Fruit fly (Drosophila melanogaster) whole organism, embryonic: Measurements from ENCODE around the gene Drs.

ENCODE experiments used
- Bgb ChIP-seq: fragments of 200-800 bp; sonication (Bioruptor generic); IDR thresholded peaks from 2 replicates; pipeline ENCODE4 v1.3.6; 2022; ENCODE audit warnings: missing biosample characterization, missing genetic modification characterization; ENCODE audit not compliant: partially characterized antibody
- Blimp-1 ChIP-seq: fragments of 200-800 bp; sonication (Bioruptor generic); optimal IDR thresholded peaks from 3 replicates; lab custom pipeline; 2018; ENCODE audit warnings: missing biosample characterization, missing genetic modification characterization, mild to moderate bottlenecking, moderate library complexity, missing genetic modification reagents
- CG10209 ChIP-seq: fragments of 200-800 bp; sonication (Bioruptor generic); optimal IDR thresholded peaks from 3 replicates; lab custom pipeline; 2017; ENCODE audit warnings: missing biosample characterization, mild to moderate bottlenecking, missing genetic modification characterization, missing genetic modification reagents
- CG10959 ChIP-seq: fragments of 200-800 bp; sonication (Bioruptor generic); IDR thresholded peaks from 2 replicates; pipeline ENCODE4 v1.3.6; 2022; ENCODE audit warnings: missing biosample characterization, missing genetic modification characterization
- CG12155 ChIP-seq: fragments of 200-800 bp; sonication (Bioruptor generic); optimal IDR thresholded peaks from 3 replicates; lab custom pipeline; 2016; ENCODE audit warnings: missing biosample characterization, missing genetic modification characterization
- CG12299 ChIP-seq: fragments of 200-800 bp; sonication (Bioruptor generic); optimal IDR thresholded peaks from 2 replicates; lab custom pipeline; 2018; ENCODE audit warnings: missing biosample characterization, mild to moderate bottlenecking, missing genetic modification characterization
- CG12391 ChIP-seq: fragments of 200-800 bp; sonication (Bioruptor generic); optimal IDR thresholded peaks from 3 replicates; lab custom pipeline; 2018; ENCODE audit warnings: missing biosample characterization, mild to moderate bottlenecking, missing genetic modification characterization, moderate library complexity
- CG12744 ChIP-seq: fragments of 200-800 bp; sonication (Bioruptor generic); optimal IDR thresholded peaks from 2 replicates; lab custom pipeline; 2016; ENCODE audit warnings: missing biosample characterization, missing genetic modification characterization
- CG14965 ChIP-seq: fragments of 200-800 bp; sonication (Bioruptor generic); optimal IDR thresholded peaks from 2 replicates; lab custom pipeline; 2016; ENCODE audit warnings: missing biosample characterization, missing genetic modification characterization, borderline replicate concordance
- CG15601 ChIP-seq: fragments of 200-800 bp; sonication (Bioruptor generic); optimal IDR thresholded peaks from 3 replicates; lab custom pipeline; 2019; ENCODE audit warnings: missing biosample characterization, mild to moderate bottlenecking, missing genetic modification characterization, moderate library complexity
- CG1647 ChIP-seq: fragments of 200-800 bp; sonication (Bioruptor generic); optimal IDR thresholded peaks from 3 replicates; lab custom pipeline; 2016; ENCODE audit warnings: missing biosample characterization, missing genetic modification characterization
- CG17186 ChIP-seq: fragments of 200-800 bp; sonication (Bioruptor generic); optimal IDR thresholded peaks from 3 replicates; lab custom pipeline; 2017; ENCODE audit warnings: missing biosample characterization, missing genetic modification reagents, missing genetic modification characterization
- CG2678 ChIP-seq: fragments of 200-800 bp; sonication (Bioruptor generic); optimal IDR thresholded peaks from 3 replicates; lab custom pipeline; 2019; ENCODE audit warnings: missing biosample characterization, mild to moderate bottlenecking, missing genetic modification characterization, moderate library complexity
- CG2889 ChIP-seq: fragments of 200-800 bp; sonication (Bioruptor generic); IDR thresholded peaks from 3 replicates; pipeline ENCODE4 v1.3.6; 2022; ENCODE audit warnings: missing biosample characterization, missing genetic modification characterization
- CG30403 ChIP-seq: fragments of 200-800 bp; sonication (Bioruptor generic); optimal IDR thresholded peaks from 3 replicates; lab custom pipeline; 2016; ENCODE audit warnings: missing biosample characterization, missing genetic modification characterization
- CG3065 ChIP-seq: fragments of 200-800 bp; sonication (Bioruptor generic); optimal IDR thresholded peaks from 2 replicates; lab custom pipeline; 2016; ENCODE audit warnings: missing biosample characterization, missing genetic modification characterization
- CG3407 ChIP-seq: fragments of 200-800 bp; sonication (Bioruptor generic); optimal IDR thresholded peaks from 2 replicates; lab custom pipeline; 2018; ENCODE audit warnings: missing biosample characterization, mild to moderate bottlenecking, missing genetic modification characterization
- CG34224 ChIP-seq: fragments of 200-800 bp; sonication (Bioruptor generic); IDR thresholded peaks from 3 replicates; pipeline ENCODE4 v1.3.6; 2022; ENCODE audit warnings: missing biosample characterization, missing genetic modification characterization; ENCODE audit not compliant: partially characterized antibody
- CG34376 ChIP-seq: fragments of 200-800 bp; sonication (Bioruptor generic); optimal IDR thresholded peaks from 2 replicates; lab custom pipeline; 2018; ENCODE audit warnings: missing biosample characterization, mild to moderate bottlenecking, missing genetic modification characterization
- CG4328 ChIP-seq: fragments of 200-800 bp; sonication (Bioruptor generic); optimal IDR thresholded peaks from 3 replicates; lab custom pipeline; 2017; ENCODE audit warnings: missing biosample characterization, missing genetic modification reagents, missing genetic modification characterization
- CG4707 ChIP-seq: fragments of 200-800 bp; sonication (Bioruptor generic); optimal IDR thresholded peaks from 2 replicates; lab custom pipeline; 2018; ENCODE audit warnings: missing biosample characterization, mild to moderate bottlenecking, missing genetic modification characterization, moderate library complexity
- CG6813 ChIP-seq: fragments of 200-800 bp; sonication (Bioruptor generic); optimal IDR thresholded peaks from 2 replicates; lab custom pipeline; 2017; ENCODE audit warnings: missing biosample characterization, missing genetic modification characterization, mild to moderate bottlenecking, moderate library complexity, missing genetic modification reagents
- CG8478 ChIP-seq: fragments of >200 bp; optimal IDR thresholded peaks from 2 replicates; lab custom pipeline; 2018
- Camta ChIP-seq: fragments of 200-800 bp; sonication (Bioruptor generic); optimal IDR thresholded peaks from 2 replicates; lab custom pipeline; 2016; ENCODE audit warnings: missing biosample characterization, missing genetic modification characterization
- Dbx ChIP-seq: fragments of 200-800 bp; sonication (Bioruptor generic); IDR thresholded peaks from 3 replicates; pipeline ENCODE4 v1.3.6; 2022; ENCODE audit warnings: missing biosample characterization, missing genetic modification characterization
- GATAe ChIP-seq: fragments of 200-800 bp; sonication (Bioruptor generic); conservative IDR thresholded peaks from 2 replicates; pipeline ENCODE4 v1.3.6; 2022; ENCODE audit warnings: missing biosample characterization, missing genetic modification characterization
- Hr51 ChIP-seq, 2 experiments: fragments of 200-800 bp; sonication (Bioruptor generic); optimal IDR thresholded peaks; 2 replicates in 1 of 2; 3 replicates in 1 of 2; lab custom pipeline; 2016 to 2018; ENCODE audit warnings: missing biosample characterization in 2 of 2, missing genetic modification characterization in 2 of 2, mild to moderate bottlenecking in 1 of 2, moderate library complexity in 1 of 2
- Ravus ChIP-seq: fragments of 200-800 bp; sonication (Bioruptor generic); IDR thresholded peaks from 2 replicates; pipeline ENCODE4 v1.3.6; 2022; ENCODE audit warnings: missing biosample characterization, missing genetic modification characterization
- aop ChIP-seq: fragments of 200-800 bp; sonication (Bioruptor generic); IDR thresholded peaks from 2 replicates; pipeline ENCODE4 v1.3.6; 2022; ENCODE audit warnings: missing biosample characterization, missing genetic modification characterization
- ash1 ChIP-seq: fragments of 200-800 bp; sonication (Bioruptor generic); optimal IDR thresholded peaks from 2 replicates; lab custom pipeline; 2018; ENCODE audit warnings: missing biosample characterization, mild to moderate bottlenecking, missing genetic modification characterization
- az2 ChIP-seq: fragments of 200-800 bp; sonication (Bioruptor generic); optimal IDR thresholded peaks from 3 replicates; lab custom pipeline; 2016; ENCODE audit warnings: missing biosample characterization, missing genetic modification characterization
- bbx ChIP-seq: fragments of 200-800 bp; sonication (Bioruptor generic); IDR thresholded peaks from 2 replicates; pipeline ENCODE4 v1.3.6; 2022; ENCODE audit warnings: missing biosample characterization, missing genetic modification characterization; ENCODE audit not compliant: partially characterized antibody
- dmrt99B ChIP-seq: fragments of 200-800 bp; sonication (Bioruptor generic); optimal IDR thresholded peaks from 2 replicates; lab custom pipeline; 2018; ENCODE audit warnings: missing biosample characterization, mild to moderate bottlenecking, missing genetic modification characterization, moderate library complexity
- eve ChIP-seq, 2 experiments: fragments of >200 bp; optimal IDR thresholded peaks; 2 replicates each; lab custom pipeline; 2017; ENCODE audit warnings: missing biosample characterization in 2 of 2, missing genetic modification characterization in 2 of 2
- fd3F ChIP-seq: fragments of 200-800 bp; sonication (Bioruptor generic); optimal IDR thresholded peaks from 2 replicates; lab custom pipeline; 2018; ENCODE audit warnings: missing biosample characterization, mild to moderate bottlenecking, missing genetic modification characterization, moderate library complexity
- grau ChIP-seq: fragments of 200-800 bp; optimal IDR thresholded peaks from 3 replicates; lab custom pipeline; 2019; ENCODE audit warnings: missing biosample characterization, mild to moderate bottlenecking, missing genetic modification characterization, moderate library complexity
- her ChIP-seq: fragments of 200-800 bp; sonication (Bioruptor generic); optimal IDR thresholded peaks from 2 replicates; lab custom pipeline; 2016; ENCODE audit warnings: missing biosample characterization, missing genetic modification characterization
- jing ChIP-seq: fragments of 200-800 bp; sonication (Bioruptor generic); optimal IDR thresholded peaks from 2 replicates; lab custom pipeline; 2018; ENCODE audit warnings: missing biosample characterization, mild to moderate bottlenecking, missing genetic modification characterization
- lola ChIP-seq, 3 experiments: fragments of >200 bp in 2 of 3; fragments of 200-800 bp in 1 of 3; sonication (Bioruptor generic) in 1 of 3; optimal IDR thresholded peaks; 2 replicates each; lab custom pipeline; 2017 to 2019; ENCODE audit warnings: missing biosample characterization in 3 of 3, missing genetic modification characterization in 3 of 3, mild to moderate bottlenecking in 1 of 3, moderate library complexity in 1 of 3
- nau ChIP-seq: fragments of 200-800 bp; sonication (Bioruptor generic); optimal IDR thresholded peaks from 3 replicates; lab custom pipeline; 2017; ENCODE audit warnings: missing biosample characterization, mild to moderate bottlenecking, missing genetic modification characterization, missing genetic modification reagents
- p53 ChIP-seq: fragments of 200-800 bp; sonication (Bioruptor generic); optimal IDR thresholded peaks from 2 replicates; lab custom pipeline; 2016; ENCODE audit warnings: missing biosample characterization, missing genetic modification characterization
- pb ChIP-seq: fragments of 200-800 bp; sonication (Bioruptor generic); optimal IDR thresholded peaks from 3 replicates; lab custom pipeline; 2016; ENCODE audit warnings: missing biosample characterization, missing genetic modification characterization
- run ChIP-seq: fragments of 200-800 bp; sonication (Bioruptor generic); optimal IDR thresholded peaks from 3 replicates; lab custom pipeline; 2018; ENCODE audit warnings: missing biosample characterization, mild to moderate bottlenecking, missing genetic modification characterization
- sc ChIP-seq, 3 experiments: fragments of >200 bp in 2 of 3; fragments of 200-800 bp in 1 of 3; sonication (Bioruptor generic) in 1 of 3; optimal IDR thresholded peaks; 2 replicates in 2 of 3; 3 replicates in 1 of 3; lab custom pipeline; 2017; ENCODE audit warnings: mild to moderate bottlenecking in 1 of 3, missing biosample characterization in 1 of 3, missing genetic modification characterization in 1 of 3, missing genetic modification reagents in 1 of 3
- so ChIP-seq: fragments of 200-800 bp; sonication (Bioruptor generic); IDR thresholded peaks from 3 replicates; pipeline ENCODE4 v1.3.6; 2022; ENCODE audit warnings: missing biosample characterization, missing genetic modification characterization
- tio ChIP-seq: fragments of 200-800 bp; sonication (Bioruptor generic); optimal IDR thresholded peaks from 2 replicates; lab custom pipeline; 2017; ENCODE audit warnings: missing biosample characterization, missing genetic modification characterization, inconsistent platforms
- twi ChIP-seq: fragments of 200-800 bp; optimal IDR thresholded peaks from 2 replicates; lab custom pipeline; 2019; ENCODE audit warnings: missing biosample characterization, mild to moderate bottlenecking, missing genetic modification characterization, moderate library complexity

Drs gene

DNA sequence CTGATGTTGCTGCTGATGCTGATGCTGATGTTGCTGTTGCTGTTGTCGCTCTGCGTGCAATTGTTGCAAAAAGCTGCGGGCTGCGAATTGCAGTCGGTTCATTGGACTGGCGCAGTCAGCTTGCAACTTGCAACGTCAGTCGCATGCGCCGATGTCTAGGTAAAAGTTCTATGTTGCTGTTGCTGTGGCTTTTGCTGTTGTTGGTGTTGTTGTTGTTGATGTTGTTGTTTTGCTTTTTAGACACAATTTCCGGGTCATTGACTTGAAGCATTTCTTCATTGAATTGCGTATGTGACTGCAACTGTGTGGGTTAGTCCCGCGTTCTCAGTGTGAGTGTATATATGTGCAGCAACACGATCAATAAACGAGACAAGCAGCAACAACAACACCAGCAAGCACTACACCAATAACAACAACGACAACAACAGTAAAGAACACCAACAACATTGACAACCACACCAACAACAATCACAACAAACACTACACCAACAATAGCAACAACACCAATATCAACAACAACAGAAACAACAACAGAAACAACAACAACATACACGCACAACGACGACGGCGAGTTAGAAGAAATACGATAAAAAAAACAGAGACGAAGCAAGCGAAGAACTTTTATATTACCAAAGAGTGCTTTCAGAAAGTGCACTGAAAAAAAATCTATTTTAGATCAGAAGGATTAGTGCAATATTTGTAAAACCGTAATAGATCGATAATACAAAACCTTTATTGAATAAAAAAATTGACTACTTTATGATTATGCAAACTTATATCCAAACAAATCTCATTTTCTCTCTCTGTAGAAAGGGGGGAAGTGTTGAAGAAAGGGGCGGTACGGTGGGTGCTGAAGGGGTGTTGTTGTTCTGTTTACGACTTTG, 24.8 kb downstream of the Drs start (continued):
- TF ChIP-seq CG3407 (GFP tag; lab: Kevin White, UChicago) (peak; percentile 72), CG1647 (no peak), ash1 (no peak), CG2889 (GFP tag; lab: Robert Waterston, UW) (peak; percentile 55; the same call in 2 of the 3 replicates), CG10209 (GFP tag; lab: Kevin White, UChicago) (no peak), p53 (GFP tag; lab: Kevin White, UChicago) (no peak), run (tag; lab: Kevin White, UChicago) (peak; percentile 39), CG10959 (GFP tag; lab: Robert Waterston, UW) (peak; percentile 6), CG8478 (lab: Kevin White, UChicago) (no peak), fd3F (GFP tag; lab: Kevin White, UChicago) (no peak), CG30403 (GFP tag; lab: Kevin White, UChicago) (peak; percentile 85), grau (tag; lab: Kevin White, UChicago) (no peak), CG12155 (GFP tag; lab: Kevin White, UChicago) (no peak), her (GFP tag; lab: Kevin White, UChicago) (no peak), Ravus (no peak; the same call in 1 of the 2 replicates), jing (GFP tag; lab: Kevin White, UChicago) (no peak), eve (GFP tag; optimal IDR thresholded peaks at IDR 0.05; lab: Kevin White, UChicago) (no peak), CG17186 (GFP tag; lab: Kevin White, UChicago) (no peak), Camta (GFP tag; lab: Kevin White, UChicago) (no peak), CG15601 (tag; lab: Kevin White, UChicago) (peak; percentile 94), Bgb (no peak), CG34376 (no peak), Dbx (GFP tag; lab: Robert Waterston, UW) (no peak), GATAe (no peak), CG12299 (tag; lab: Kevin White, UChicago) (peak; percentile 63), CG2678 (tag; lab: Kevin White, UChicago) (peak; percentile 92), tio (GFP tag; lab: Kevin White, UChicago) (no peak), dmrt99B (peak; percentile 88), CG4707 (GFP tag; lab: Kevin White, UChicago) (no peak), twi (tag; lab: Kevin White, UChicago) (no peak), CG3065 (GFP tag; lab: Kevin White, UChicago) (no peak), CG6813 (GFP tag; lab: Kevin White, UChicago) (no peak), lola (GFP tag; optimal IDR thresholded peaks at IDR 0.05; lab: Kevin White, UChicago) (peak in 1 of 3 experiments; percentile 96), Blimp-1 (GFP tag; lab: Kevin White, UChicago) (peak; percentile 95), nau (peak; percentile 34), CG34224 (GFP tag; lab: Robert Waterston, UW) (no peak), Hr51 (GFP tag; optimal IDR thresholded peaks at IDR 0.05; lab: Kevin White, UChicago) (no peak), aop (GFP tag; lab: Robert Waterston, UW) (peak; percentile 55; the same call in 1 of the 2 replicates), CG12391 (tag; lab: Kevin White, UChicago) (peak; percentile 93), CG4328 (GFP tag; lab: Kevin White, UChicago) (peak; percentile 78), CG14965 (GFP tag; lab: Kevin White, UChicago) (no peak), az2 (GFP tag; lab: Kevin White, UChicago) (no peak), pb (no peak), sc (optimal IDR thresholded peaks at IDR 0.05; lab: Kevin White, UChicago) (no peak), sc (GFP tag; optimal IDR thresholded peaks at IDR 0.05; lab: Kevin White, UChicago) (no peak), CG12744 (GFP tag; lab: Kevin White, UChicago) (no peak), so (GFP tag; lab: Robert Waterston, UW) (no peak; the same call in 2 of the 3 replicates), bbx (no peak)
